Fruit fly (Drosophila melanogaster) whole organism, adult: Measurements from ENCODE around the gene SCOT.

Experiments used
- CG11617 ChIP-seq: fragments of 200-800 bp; sonication (Bioruptor generic); optimal IDR thresholded peaks from 2 replicates; lab custom pipeline; 2017; ENCODE audit warnings: mild to moderate bottlenecking, missing biosample characterization, missing genetic modification reagents, missing genetic modification characterization
- CG12768 ChIP-seq: fragments of 200-800 bp; sonication (Bioruptor generic); optimal IDR thresholded peaks from 2 replicates; lab custom pipeline; 2017; ENCODE audit warnings: missing biosample characterization, missing genetic modification characterization, mild to moderate bottlenecking, moderate library complexity, missing genetic modification reagents
- CG5204 ChIP-seq: fragments of 200-800 bp; sonication (Bioruptor generic); optimal IDR thresholded peaks from 2 replicates; lab custom pipeline; 2016; ENCODE audit warnings: missing biosample characterization, missing genetic modification characterization
- CG7045 ChIP-seq: fragments of 200-800 bp; sonication (Bioruptor generic); optimal IDR thresholded peaks from 2 replicates; lab custom pipeline; 2017; ENCODE audit warnings: missing biosample characterization, mild to moderate bottlenecking, missing genetic modification characterization
- CG7101 ChIP-seq: fragments of 200-800 bp; sonication (Bioruptor generic); optimal IDR thresholded peaks from 2 replicates; lab custom pipeline; 2018; ENCODE audit warnings: missing biosample characterization, mild to moderate bottlenecking, missing genetic modification characterization, moderate library complexity
- Mnt ChIP-seq: fragments of 200-800 bp; sonication (Bioruptor generic); optimal IDR thresholded peaks from 2 replicates; lab custom pipeline; 2016; ENCODE audit warnings: missing biosample characterization, mild to moderate bottlenecking, missing genetic modification characterization
- cic ChIP-seq: fragments of 200-800 bp; sonication (Bioruptor generic); optimal IDR thresholded peaks from 2 replicates; lab custom pipeline; 2017; ENCODE audit warnings: missing biosample characterization, mild to moderate bottlenecking, missing genetic modification characterization, moderate library complexity
- cnc ChIP-seq, 2 experiments: fragments of >200 bp; optimal IDR thresholded peaks; 2 replicates each; lab custom pipeline; 2017
- kay ChIP-seq: fragments of 200-800 bp; sonication (Bioruptor generic); peaks from one replicate; lab custom pipeline; 2016; ENCODE audit warnings: missing biosample characterization, missing genetic modification characterization, borderline replicate concordance
- pad ChIP-seq: fragments of 200-800 bp; sonication (Bioruptor generic); optimal IDR thresholded peaks from 3 replicates; lab custom pipeline; 2017; ENCODE audit warnings: missing biosample characterization, missing genetic modification characterization, mild to moderate bottlenecking, moderate library complexity, missing genetic modification reagents
- tj ChIP-seq: fragments of 200-800 bp; sonication (Bioruptor generic); optimal IDR thresholded peaks from 3 replicates; lab custom pipeline; 2017; ENCODE audit warnings: missing biosample characterization, mild to moderate bottlenecking, missing genetic modification characterization, moderate library complexity
- toe ChIP-seq: fragments of 200-800 bp; sonication (Bioruptor generic); optimal IDR thresholded peaks from 2 replicates; lab custom pipeline; 2016; ENCODE audit warnings: missing biosample characterization, missing genetic modification characterization

DNA sequence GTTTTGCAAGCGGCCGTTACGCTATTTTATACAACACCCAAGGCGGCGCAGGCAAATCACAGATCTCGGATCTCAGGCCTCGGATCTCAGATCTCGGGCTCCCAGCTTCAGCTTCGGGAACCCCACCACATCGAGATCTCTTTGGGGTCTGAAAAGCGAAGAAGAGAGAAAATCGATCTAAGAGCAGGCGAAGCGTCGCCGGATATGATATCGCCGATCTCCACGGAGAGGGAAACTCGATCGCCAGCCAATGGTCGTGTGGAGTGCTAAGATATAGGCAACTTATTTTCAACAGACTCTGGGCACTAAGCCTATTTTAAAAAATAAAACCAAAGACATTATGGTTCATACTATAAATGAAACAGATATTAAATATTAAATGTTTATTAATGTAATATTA lies 24.2 kb upstream of the SCOT start, which contains the start of the genes CG46523 and CG5687:
- TF ChIP-seq kay (GFP tag; lab: Kevin White, UChicago) (no peak), toe (no peak), cnc (optimal IDR thresholded peaks at IDR 0.05; lab: Kevin White, UChicago) (no peak), Mnt (GFP tag; lab: Kevin White, UChicago) (no peak), CG7101 (tag; lab: Kevin White, UChicago) (no peak), cic (GFP tag; lab: Kevin White, UChicago) (no peak), CG7045 (GFP tag; lab: Kevin White, UChicago) (no peak), CG5204 (GFP tag; lab: Kevin White, UChicago) (no peak), pad (GFP tag; lab: Kevin White, UChicago) (no peak), CG11617 (GFP tag; lab: Kevin White, UChicago) (no peak), CG12768 (no peak), tj (GFP tag; lab: Kevin White, UChicago) (no peak)
